Worm (Caenorhabditis elegans) whole organism, L1 larva: ENCODE results near the gene sir-2.3.

Experiments
- ceh-8 ChIP-seq: fragments of 200-800 bp; sonication (Bioruptor generic); optimal IDR thresholded peaks from 2 replicates; lab custom pipeline; 2018; ENCODE audit warnings: mild to moderate bottlenecking, missing genetic modification characterization, moderate library complexity, missing compliant biosample characterization
- fos-1 ChIP-seq: fragments of 150-350 bp; optimal IDR thresholded peaks from 2 replicates; lab custom pipeline; 2014; ENCODE audit warnings: missing biosample characterization, missing genetic modification characterization
- lin-13 ChIP-seq: fragments of 150-350 bp; optimal IDR thresholded peaks from 2 replicates; lab custom pipeline; 2014; ENCODE audit warnings: missing biosample characterization, missing genetic modification reagents, missing genetic modification characterization
- nhr-12 ChIP-seq: sonication (generic microtip); optimal IDR thresholded peaks from 2 replicates; lab custom pipeline; 2017; ENCODE audit warnings: missing biosample characterization, missing genetic modification characterization
- sox-4 ChIP-seq: sonication (generic microtip); optimal IDR thresholded peaks from 2 replicates; lab custom pipeline; 2016; ENCODE audit warnings: missing genetic modification characterization, missing compliant biosample characterization
- unc-86 ChIP-seq: sonication (generic microtip); optimal IDR thresholded peaks from 2 replicates; lab custom pipeline; 2016; ENCODE audit warnings: missing genetic modification characterization, missing compliant biosample characterization
- zag-1 ChIP-seq: fragments of 150-350 bp; optimal IDR thresholded peaks from 2 replicates; lab custom pipeline; 2014; ENCODE audit warnings: missing biosample characterization, missing genetic modification characterization
- ztf-11 ChIP-seq, 2 experiments: sonication (generic microtip); optimal IDR thresholded peaks; 2 replicates each; lab custom pipeline; 2016 to 2017; ENCODE audit warnings: missing genetic modification characterization in 2 of 2, missing biosample characterization in 1 of 2, missing compliant biosample characterization in 1 of 2

DNA sequence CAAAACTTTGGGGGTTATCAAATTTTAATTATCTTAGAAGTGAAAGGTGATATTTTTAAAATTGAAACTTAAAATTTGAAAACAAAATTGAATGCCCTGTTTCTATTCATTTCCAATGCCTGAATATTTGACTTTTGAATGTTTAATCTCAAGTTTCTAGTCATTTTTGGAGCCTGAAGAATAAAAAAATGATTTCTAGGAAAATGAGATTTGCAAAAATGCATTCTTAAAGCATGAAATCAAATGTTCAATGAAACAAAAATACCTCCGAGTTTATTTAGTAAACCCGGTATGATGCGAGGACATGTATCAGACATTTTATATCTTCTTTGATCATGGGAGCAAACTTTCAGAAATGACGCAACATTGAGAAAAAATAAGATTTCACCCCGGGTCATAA, 47.6 kb downstream of the sir-2.3 start:
- no peak for TF ChIP-seq zag-1
- no peak for TF ChIP-seq lin-13
- TF ChIP-seq unc-86 (tag; lab: Kevin White, UChicago): no peak
- no peak for TF ChIP-seq nhr-12
- no peak for TF ChIP-seq sox-4
- TF ChIP-seq ztf-11 (tag; optimal IDR thresholded peaks at IDR 0.05; lab: Kevin White, UChicago): no peak
- no peak for TF ChIP-seq fos-1
- no peak for TF ChIP-seq ceh-8 (GFP tag; lab: Kevin White, UChicago)
